Worm (Caenorhabditis elegans): ENCODE data around the gene sre-10.
A peak's percentile ranks its signal among the peaks of the same experiment; 100 is the strongest.

Gene sre-10

ce11 chrV:7132248-7132647 is at the start of gene sre-10:
TSS of gene sre-10 (plus strand) at chrV:7132548.
- TF ChIP-seq lsy-2 (tag; optimal IDR thresholded peaks at IDR 0.05) (no peak), bed-3 (GFP tag; optimal IDR thresholded peaks at IDR 0.05) (no peak), ztf-11 (tag; optimal IDR thresholded peaks at IDR 0.05) (no peak), ceh-83 (GFP tag; optimal IDR thresholded peaks at IDR 0.05) (no peak), sem-2 (GFP tag; optimal IDR thresholded peaks at IDR 0.05) (no peak), ces-1 (GFP tag; optimal IDR thresholded peaks at IDR 0.05) (no peak), flh-1 (GFP tag; optimal IDR thresholded peaks at IDR 0.05) (no peak), nhr-28 (tag; optimal IDR thresholded peaks at IDR 0.05) (no peak), unc-39 (tag; optimal IDR thresholded peaks at IDR 0.05) (no peak), nhr-76 (tag; optimal IDR thresholded peaks at IDR 0.05) (no peak), drap-1 (GFP tag; optimal IDR thresholded peaks at IDR 0.05) (no peak), mab-5 (tag; optimal IDR thresholded peaks at IDR 0.05) (no peak), blmp-1 (tag; optimal IDR thresholded peaks at IDR 0.05) (no peak), ceh-43 (GFP tag; optimal IDR thresholded peaks at IDR 0.05) (no peak), cnd-1 (tag; optimal IDR thresholded peaks at IDR 0.05) (no peak)

DNA sequence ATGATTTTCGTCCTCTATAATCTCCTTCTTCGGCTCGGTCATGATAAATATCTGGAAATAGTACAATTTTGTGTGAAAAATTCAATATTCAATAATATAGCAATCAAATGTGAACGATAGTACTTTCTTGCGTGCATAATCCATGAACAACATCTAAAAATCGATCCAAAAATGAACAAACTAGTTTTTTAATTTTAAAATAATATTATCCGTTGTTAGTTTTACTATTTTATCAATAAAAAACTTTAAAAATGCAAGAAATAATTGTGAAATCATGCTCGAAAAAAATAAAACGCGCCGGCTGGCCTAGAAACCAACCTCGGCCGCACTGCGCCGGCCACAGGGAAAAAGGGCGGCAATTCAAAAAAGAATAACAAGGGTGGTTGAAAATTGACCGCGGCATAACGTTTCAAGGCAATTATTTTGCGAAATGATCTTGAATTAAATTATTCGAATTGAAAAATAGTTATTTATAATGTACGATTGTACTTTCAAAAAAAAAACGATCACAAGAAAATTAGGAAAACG is 47.7 kb upstream of the sre-10 start, which contains the start of gene mys-1:
mys-1 (minus strand) TSS at position 51 of the 528 bp plus-strand sequence.
- peak; percentile 2 for TF ChIP-seq lin-13 (tag; optimal IDR thresholded peaks at IDR 0.05)
- no peak for TF ChIP-seq blmp-1 (tag; optimal IDR thresholded peaks at IDR 0.05)
- no peak for TF ChIP-seq bed-3 (GFP tag; optimal IDR thresholded peaks at IDR 0.05)
- peak; percentile 22 for TF ChIP-seq sptf-1 (tag; optimal IDR thresholded peaks at IDR 0.05)
- no peak for TF ChIP-seq drap-1 (GFP tag; optimal IDR thresholded peaks at IDR 0.05)
- no peak for TF ChIP-seq unc-39 (tag; optimal IDR thresholded peaks at IDR 0.05)
- TF ChIP-seq lsy-2 (tag; optimal IDR thresholded peaks at IDR 0.05), result peak; percentile 51

- TF ChIP-seq cnd-1 (tag; optimal IDR thresholded peaks at IDR 0.05) (no peak), unc-62 (GFP tag; optimal IDR thresholded peaks at IDR 0.05) (peak; percentile 91), nhr-237 (tag; optimal IDR thresholded peaks at IDR 0.05) (no peak), unc-39 (tag; optimal IDR thresholded peaks at IDR 0.05) (no peak), drap-1 (GFP tag; optimal IDR thresholded peaks at IDR 0.05) (no peak)
Measured at ce11 chrV:7085518-7086104, 46.7 kb upstream of the sre-10 start, which contains the start of gene VC5.2. TSS of gene VC5.2 (plus strand) at chrV:7085956.

ce11 chrV:7087340-7087739 is 45.0 kb upstream of the sre-10 start:
- TF ChIP-seq lin-13 (tag; optimal IDR thresholded peaks at IDR 0.05) (no peak), ceh-39 (tag; optimal IDR thresholded peaks at IDR 0.05) (no peak), zip-8 (tag; optimal IDR thresholded peaks at IDR 0.05) (no peak), ham-2 (GFP tag; optimal IDR thresholded peaks at IDR 0.05) (no peak), sem-2 (GFP tag; optimal IDR thresholded peaks at IDR 0.05) (no peak), ztf-11 (tag; optimal IDR thresholded peaks at IDR 0.05) (no peak), tbx-8 (GFP tag; optimal IDR thresholded peaks at IDR 0.05) (no peak)

ce11 chrV:7089217-7089616 is 43.1 kb upstream of the sre-10 start:
- TF ChIP-seq nhr-76 (tag; optimal IDR thresholded peaks at IDR 0.05) (no peak), nhr-12 (tag; optimal IDR thresholded peaks at IDR 0.05) (no peak), mab-5 (tag; optimal IDR thresholded peaks at IDR 0.05) (no peak), nhr-28 (tag; optimal IDR thresholded peaks at IDR 0.05) (no peak), elt-1 (tag; optimal IDR thresholded peaks at IDR 0.05; ENCODE audit: borderline replicate concordance, insufficient read depth) (no peak), sptf-1 (tag; optimal IDR thresholded peaks at IDR 0.05) (no peak), elt-3 (tag; optimal IDR thresholded peaks at IDR 0.05) (no peak), sem-2 (GFP tag; optimal IDR thresholded peaks at IDR 0.05) (no peak), ceh-83 (GFP tag; optimal IDR thresholded peaks at IDR 0.05) (no peak), M03D4.4 (tag; optimal IDR thresholded peaks at IDR 0.05) (no peak), drap-1 (GFP tag; optimal IDR thresholded peaks at IDR 0.05) (no peak), nhr-237 (tag; optimal IDR thresholded peaks at IDR 0.05) (no peak), pha-4 (tag; optimal IDR thresholded peaks at IDR 0.05) (no peak)

DNA sequence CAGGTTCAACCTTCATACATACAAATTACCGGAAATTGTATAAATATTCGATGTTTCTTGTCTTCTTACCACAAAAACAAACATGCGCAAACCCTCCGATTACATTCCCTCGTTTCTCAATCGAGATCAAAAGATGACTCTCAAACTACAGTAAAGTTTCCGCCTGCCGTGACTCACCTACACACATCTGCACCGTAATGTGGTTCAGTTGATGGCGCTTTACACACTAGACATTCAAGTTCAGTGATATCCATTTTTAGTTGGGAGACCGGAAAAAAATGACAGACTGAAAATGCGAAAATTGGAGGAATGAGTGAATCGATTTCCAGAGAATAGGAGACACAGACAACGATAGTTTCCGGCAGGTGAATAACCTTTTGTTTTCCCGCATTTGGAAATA is 41.1 kb upstream of the sre-10 start, which contains the start of gene nhr-286:
nhr-286 (minus strand) TSS at position 324 of the 400 bp plus-strand sequence.
- no peak for TF ChIP-seq lsy-2 (tag; optimal IDR thresholded peaks at IDR 0.05)
